Worm (Caenorhabditis elegans) whole organism, L2 larva: Measurements from ENCODE around the gene W09D6.1.

ENCODE experiments used
- C34F6.9 ChIP-seq: fragments of 150-350 bp; optimal IDR thresholded peaks from 2 replicates; lab custom pipeline; 2014; ENCODE audit warnings: missing biosample characterization, missing genetic modification characterization
- F13H6.1 ChIP-seq: sonication (generic microtip); optimal IDR thresholded peaks from 2 replicates; lab custom pipeline; 2016; ENCODE audit warnings: missing genetic modification characterization, missing compliant biosample characterization
- R02D3.7 ChIP-seq: fragments of 150-350 bp; optimal IDR thresholded peaks from 2 replicates; lab custom pipeline; 2014; ENCODE audit warnings: missing biosample characterization, missing genetic modification characterization
- Y55F3AM.14 ChIP-seq: fragments of 200-800 bp; sonication (Bioruptor generic); optimal IDR thresholded peaks from 2 replicates; lab custom pipeline; 2018; ENCODE audit warnings: mild to moderate bottlenecking, missing genetic modification characterization, missing compliant biosample characterization
- ZK546.5 ChIP-seq: sonication (generic microtip); optimal IDR thresholded peaks from 2 replicates; lab custom pipeline; 2017; ENCODE audit warnings: missing biosample characterization, missing genetic modification characterization
- alr-1 ChIP-seq: fragments of 150-350 bp; optimal IDR thresholded peaks from 2 replicates; lab custom pipeline; 2014; ENCODE audit warnings: missing biosample characterization, missing genetic modification characterization
- aly-2 ChIP-seq: fragments of 150-350 bp; optimal IDR thresholded peaks from 2 replicates; lab custom pipeline; 2014; ENCODE audit warnings: missing biosample characterization, missing genetic modification characterization
- ama-1 ChIP-seq: fragments of 150-350 bp; optimal IDR thresholded peaks from 2 replicates; lab custom pipeline; 2018; ENCODE audit warnings: inconsistent platforms
- blmp-1 ChIP-seq: sonication (generic microtip); optimal IDR thresholded peaks from 2 replicates; lab custom pipeline; 2017; ENCODE audit warnings: missing genetic modification characterization, mild to moderate bottlenecking, missing compliant biosample characterization, antibody characterized with exemption, moderate library complexity; ENCODE audit not compliant: insufficient read depth
- ceh-16 ChIP-seq: fragments of 150-350 bp; optimal IDR thresholded peaks from 2 replicates; lab custom pipeline; 2014; ENCODE audit warnings: missing biosample characterization, missing genetic modification characterization
- ceh-82 ChIP-seq: fragments of 150-350 bp; optimal IDR thresholded peaks from 2 replicates; lab custom pipeline; 2014; ENCODE audit warnings: missing biosample characterization, missing genetic modification characterization
- crh-2 ChIP-seq: sonication (generic microtip); optimal IDR thresholded peaks from 2 replicates; lab custom pipeline; 2017; ENCODE audit warnings: missing biosample characterization, missing genetic modification characterization
- dmd-4 ChIP-seq: sonication (generic microtip); optimal IDR thresholded peaks from 2 replicates; lab custom pipeline; 2017; ENCODE audit warnings: missing biosample characterization, missing genetic modification characterization
- egl-27 ChIP-seq: sonication (generic microtip); optimal IDR thresholded peaks from 3 replicates; lab custom pipeline; 2017; ENCODE audit warnings: missing biosample characterization, missing genetic modification reagents, missing genetic modification characterization
- elt-1 ChIP-seq: fragments of 150-350 bp; optimal IDR thresholded peaks from 2 replicates; lab custom pipeline; 2014; ENCODE audit warnings: missing biosample characterization, missing genetic modification characterization
- elt-3 ChIP-seq: sonication (generic microtip); optimal IDR thresholded peaks from 2 replicates; lab custom pipeline; 2017; ENCODE audit warnings: missing biosample characterization, missing genetic modification characterization
- fos-1 ChIP-seq: fragments of 150-350 bp; optimal IDR thresholded peaks from 2 replicates; lab custom pipeline; 2014; ENCODE audit warnings: missing biosample characterization, missing genetic modification characterization
- gmeb-1 ChIP-seq: fragments of 150-350 bp; optimal IDR thresholded peaks from 2 replicates; lab custom pipeline; 2014; ENCODE audit warnings: missing biosample characterization, missing genetic modification characterization
- lin-11 ChIP-seq: fragments of 150-350 bp; sonication (generic microtip); optimal IDR thresholded peaks from 2 replicates; lab custom pipeline; 2014; ENCODE audit warnings: missing biosample characterization, missing genetic modification characterization, inconsistent platforms, mixed read lengths
- lin-13 ChIP-seq: fragments of 150-350 bp; optimal IDR thresholded peaks from 2 replicates; lab custom pipeline; 2014; ENCODE audit warnings: missing biosample characterization, missing genetic modification reagents, missing genetic modification characterization
- mab-5 ChIP-seq: fragments of 150-350 bp; optimal IDR thresholded peaks from 2 replicates; lab custom pipeline; 2014; ENCODE audit warnings: missing biosample characterization, missing genetic modification characterization
- mbf-1 ChIP-seq: sonication (generic microtip); optimal IDR thresholded peaks from 2 replicates; lab custom pipeline; 2017; ENCODE audit warnings: missing biosample characterization, missing genetic modification characterization
- mdl-1 ChIP-seq, 2 experiments: fragments of 150-350 bp in 1 of 2; sonication (generic microtip) in 1 of 2; optimal IDR thresholded peaks; 2 replicates each; lab custom pipeline; 2017; ENCODE audit warnings: missing biosample characterization in 2 of 2, missing genetic modification characterization in 2 of 2
- nhr-10 ChIP-seq: sonication (generic microtip); optimal IDR thresholded peaks from 2 replicates; lab custom pipeline; 2017; ENCODE audit warnings: missing biosample characterization, missing genetic modification characterization
- nhr-12 ChIP-seq: fragments of 150-350 bp; optimal IDR thresholded peaks from 2 replicates; lab custom pipeline; 2014; ENCODE audit warnings: missing biosample characterization, missing genetic modification characterization
- nhr-21 ChIP-seq: fragments of 150-350 bp; optimal IDR thresholded peaks from 2 replicates; lab custom pipeline; 2014; ENCODE audit warnings: missing biosample characterization, missing genetic modification characterization
- nhr-23 ChIP-seq: fragments of 150-350 bp; optimal IDR thresholded peaks from 2 replicates; lab custom pipeline; 2014; ENCODE audit warnings: missing biosample characterization, missing genetic modification reagents, missing genetic modification characterization
- nhr-237 ChIP-seq: fragments of 150-350 bp; optimal IDR thresholded peaks from 2 replicates; lab custom pipeline; 2014; ENCODE audit warnings: missing biosample characterization, missing genetic modification characterization
- nhr-6 ChIP-seq: fragments of 150-350 bp; optimal IDR thresholded peaks from 2 replicates; lab custom pipeline; 2014; ENCODE audit warnings: missing biosample characterization, missing genetic modification characterization
- nhr-77 ChIP-seq: fragments of 150-350 bp; optimal IDR thresholded peaks from 2 replicates; lab custom pipeline; 2014; ENCODE audit warnings: missing biosample characterization, missing genetic modification characterization
- peb-1 ChIP-seq: fragments of 150-350 bp; optimal IDR thresholded peaks from 2 replicates; lab custom pipeline; 2014; ENCODE audit warnings: missing biosample characterization, missing genetic modification characterization
- sem-4 ChIP-seq: fragments of 150-350 bp; optimal IDR thresholded peaks from 2 replicates; lab custom pipeline; 2014; ENCODE audit warnings: missing biosample characterization, missing genetic modification reagents, missing genetic modification characterization
- skn-1 ChIP-seq: sonication (generic microtip); optimal IDR thresholded peaks from 2 replicates; lab custom pipeline; 2017; ENCODE audit warnings: missing biosample characterization, missing genetic modification characterization
- sma-3 ChIP-seq: sonication (generic microtip); optimal IDR thresholded peaks from 2 replicates; lab custom pipeline; 2016; ENCODE audit warnings: missing genetic modification reagents, missing genetic modification characterization, missing compliant biosample characterization
- sma-9 ChIP-seq, 2 experiments: fragments of 150-350 bp in 1 of 2; sonication (generic microtip) in 1 of 2; optimal IDR thresholded peaks; 2 replicates each; lab custom pipeline; 2014 to 2016; ENCODE audit warnings: missing genetic modification characterization in 2 of 2, mild to moderate bottlenecking in 1 of 2, missing biosample characterization in 1 of 2, missing compliant biosample characterization in 1 of 2, missing genetic modification reagents in 1 of 2, moderate library complexity in 1 of 2
- snpc-4 ChIP-seq: fragments of 150-350 bp; optimal IDR thresholded peaks from 2 replicates; lab custom pipeline; 2014; ENCODE audit warnings: missing biosample characterization, missing genetic modification characterization
- unc-39 ChIP-seq: fragments of 150-350 bp; optimal IDR thresholded peaks from 2 replicates; lab custom pipeline; 2014; ENCODE audit warnings: missing biosample characterization, missing genetic modification characterization
- unc-55 ChIP-seq: fragments of 150-350 bp; sonication (generic microtip); optimal IDR thresholded peaks from 3 replicates; lab custom pipeline; 2014; ENCODE audit warnings: missing biosample characterization, missing genetic modification reagents, missing genetic modification characterization
- unc-62 ChIP-seq: fragments of 150-350 bp; optimal IDR thresholded peaks from 2 replicates; lab custom pipeline; 2014; ENCODE audit warnings: missing biosample characterization, missing genetic modification reagents, missing genetic modification characterization
- zag-1 ChIP-seq: fragments of 150-350 bp; optimal IDR thresholded peaks from 2 replicates; lab custom pipeline; 2014; ENCODE audit warnings: missing biosample characterization, missing genetic modification characterization
- ztf-1 ChIP-seq: fragments of 200-800 bp; sonication (Bioruptor generic); conservative IDR thresholded peaks from 2 replicates; pipeline ENCODE4 v1.3.6; 2022; ENCODE audit warnings: missing genetic modification characterization, missing compliant biosample characterization
- ztf-11 ChIP-seq: sonication (generic microtip); optimal IDR thresholded peaks from 2 replicates; lab custom pipeline; 2017; ENCODE audit warnings: missing biosample characterization, missing genetic modification characterization
- ztf-4 ChIP-seq: fragments of 150-350 bp; optimal IDR thresholded peaks from 2 replicates; lab custom pipeline; 2014; ENCODE audit warnings: missing biosample characterization, missing genetic modification characterization

The W09D6.1 gene

ce11 chrIII:11068553-11068952 is at the start of gene W09D6.1:
TSS of gene W09D6.1 (plus strand) at chrIII:11068853.
- TF ChIP-seq mdl-1 (tag; optimal IDR thresholded peaks at IDR 0.05; lab: Kevin White, UChicago) (no peak), unc-39 (tag; lab: Kevin White, UChicago) (no peak), ama-1 (lab: Kevin White, UChicago) (no peak), sma-3 (no peak), lin-13 (GFP tag; lab: Kevin White, UChicago) (no peak), mab-5 (no peak), elt-3 (tag; lab: Kevin White, UChicago) (no peak), zag-1 (tag; lab: Kevin White, UChicago) (no peak), blmp-1 (tag; lab: Kevin White, UChicago) (no peak), peb-1 (tag; lab: Kevin White, UChicago) (no peak), unc-55 (GFP tag; lab: Kevin White, UChicago) (no peak), mbf-1 (tag; lab: Kevin White, UChicago) (no peak), nhr-21 (tag; lab: Kevin White, UChicago) (no peak), nhr-77 (tag; lab: Kevin White, UChicago) (no peak), elt-1 (tag; lab: Kevin White, UChicago) (no peak)

ce11 chrIII:11022278-11022677 is 46.4 kb upstream of the W09D6.1 start:
- TF ChIP-seq Y55F3AM.14 (GFP tag; lab: Kevin White, UChicago) (no peak), nhr-77 (tag; lab: Kevin White, UChicago) (no peak), gmeb-1 (tag; lab: Kevin White, UChicago) (no peak), skn-1 (tag; lab: Kevin White, UChicago) (no peak)
- TF ChIP-seq, all 48 proteins: peak for 0

- no peak for TF ChIP-seq unc-62
- TF ChIP-seq zag-1 (tag; lab: Kevin White, UChicago), result no peak
- no peak for TF ChIP-seq elt-1 (tag; lab: Kevin White, UChicago)
- TF ChIP-seq Y55F3AM.14 (GFP tag; lab: Kevin White, UChicago), result no peak
- TF ChIP-seq, all 48 proteins: peak for 0
These were observed 43.5 kb upstream of the W09D6.1 start for ce11 chrIII:11025138-11025537.

- TF ChIP-seq nhr-12 (no peak), elt-3 (tag; lab: Kevin White, UChicago) (no peak), aly-2 (tag; lab: Kevin White, UChicago) (no peak), egl-27 (tag; lab: Kevin White, UChicago) (peak; percentile 18), alr-1 (tag; lab: Kevin White, UChicago) (no peak), snpc-4 (tag; lab: Kevin White, UChicago) (no peak), R02D3.7 (tag; lab: Kevin White, UChicago) (no peak), ama-1 (lab: Kevin White, UChicago) (no peak), skn-1 (tag; lab: Kevin White, UChicago) (no peak), sem-4 (no peak), nhr-23 (tag; lab: Kevin White, UChicago) (no peak), blmp-1 (tag; lab: Kevin White, UChicago) (no peak), Y55F3AM.14 (GFP tag; lab: Kevin White, UChicago) (no peak), mab-5 (no peak), C34F6.9 (tag; lab: Kevin White, UChicago) (no peak), ZK546.5 (no peak), nhr-237 (no peak), ceh-82 (tag; lab: Kevin White, UChicago) (no peak), nhr-21 (tag; lab: Kevin White, UChicago) (no peak), nhr-6 (tag; lab: Kevin White, UChicago) (no peak), ztf-11 (tag; lab: Kevin White, UChicago) (no peak), ztf-1 (GFP tag; lab: Robert Waterston, UW) (no peak), gmeb-1 (tag; lab: Kevin White, UChicago) (peak; percentile 70), unc-39 (tag; lab: Kevin White, UChicago) (no peak), ztf-4 (tag; lab: Kevin White, UChicago) (no peak), peb-1 (tag; lab: Kevin White, UChicago) (no peak), unc-55 (GFP tag; lab: Kevin White, UChicago) (no peak), lin-13 (GFP tag; lab: Kevin White, UChicago) (no peak), elt-1 (tag; lab: Kevin White, UChicago) (no peak), mbf-1 (tag; lab: Kevin White, UChicago) (no peak), ceh-16 (tag; lab: Kevin White, UChicago) (no peak), lin-11 (tag; lab: Kevin White, UChicago) (no peak), nhr-10 (tag; lab: Kevin White, UChicago) (no peak), fos-1 (peak; percentile 88), F13H6.1 (tag; lab: Kevin White, UChicago) (peak; percentile 48), mdl-1 (tag; optimal IDR thresholded peaks at IDR 0.05; lab: Kevin White, UChicago) (peak in 1 of 2 experiments; percentile 70), crh-2 (tag; lab: Kevin White, UChicago) (peak; percentile 71), sma-3 (peak; percentile 31), unc-62 (no peak), zag-1 (tag; lab: Kevin White, UChicago) (no peak), dmd-4 (no peak), nhr-77 (tag; lab: Kevin White, UChicago) (no peak), sma-9 (GFP tag; optimal IDR thresholded peaks at IDR 0.05; lab: Kevin White, UChicago) (peak; percentile 78), sma-9 (tag; optimal IDR thresholded peaks at IDR 0.05; lab: Kevin White, UChicago) (no peak)
These were observed 42.1 kb upstream of the W09D6.1 start, which contains the start of gene Y48A6B.7 for ce11 chrIII:11026516-11027048. TSS of gene Y48A6B.7 (minus strand) at chrIII:11026566.
